Fruit fly (Drosophila melanogaster): Measurements from ENCODE around the gene se.
A peak's percentile ranks its signal among the peaks of the same experiment; 100 is the strongest.

Gene se

DNA sequence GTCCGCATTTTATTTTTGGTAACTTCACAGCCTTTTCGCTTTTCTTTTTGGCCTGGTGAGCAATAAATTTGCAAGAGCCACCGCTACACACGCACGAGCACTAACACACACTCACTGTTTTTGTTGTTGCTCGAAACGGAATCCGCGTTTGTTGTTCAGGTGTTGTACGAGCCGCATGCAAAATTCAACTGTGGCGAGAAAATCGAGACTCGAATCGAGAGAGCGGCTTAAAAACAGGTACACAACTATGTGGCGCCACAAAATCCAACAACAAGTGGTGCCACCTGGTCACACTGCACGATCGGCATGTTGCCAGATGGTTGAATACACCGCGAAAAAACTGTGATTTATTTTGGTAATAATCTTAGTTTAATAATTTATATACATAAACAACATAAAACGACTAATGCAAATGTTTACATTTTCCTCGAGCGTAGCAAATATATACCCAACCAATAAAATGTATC lies 13.3 kb upstream of the se start, which contains the start of gene CG43163 (continued):
- TF ChIP-seq Gug (GFP tag; IDR thresholded peaks at IDR 0.05) (peak; percentile 52), CG16779 (tag; optimal IDR thresholded peaks at IDR 0.05) (no peak), CG6808 (GFP tag; optimal IDR thresholded peaks at IDR 0.05) (no peak), ss (GFP tag; optimal IDR thresholded peaks at IDR 0.05) (peak; percentile 33 to 55), Smox (GFP tag; optimal IDR thresholded peaks at IDR 0.05) (no peak), net (GFP tag; optimal IDR thresholded peaks at IDR 0.05) (no peak), Ets21C (GFP tag; optimal IDR thresholded peaks at IDR 0.05) (no peak)

DNA sequence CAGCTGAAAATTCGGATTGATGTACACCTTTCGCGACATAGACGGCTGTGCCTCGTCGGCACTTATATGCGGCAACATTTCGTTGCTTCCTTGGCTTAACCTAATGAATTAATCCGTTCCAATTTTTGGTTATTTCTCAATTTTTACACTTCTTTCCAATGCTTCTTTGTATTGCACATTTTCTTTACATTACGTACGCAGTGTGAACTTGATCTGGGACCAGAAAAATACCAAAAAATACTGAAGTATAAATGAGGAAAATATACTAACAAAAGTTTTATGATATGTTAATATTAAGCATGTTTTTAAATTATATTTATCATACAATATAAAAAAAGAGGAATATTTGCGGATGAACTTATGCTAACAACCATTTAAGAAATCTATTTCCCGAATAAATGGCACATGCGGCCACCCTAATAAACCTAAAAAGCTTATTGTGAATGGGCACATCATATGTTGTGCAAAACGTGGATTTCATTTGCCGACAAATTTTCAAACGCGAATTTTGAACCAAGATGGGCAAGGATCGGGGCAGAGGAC lies 10.7 kb upstream of the se start, which contains the start of the genes ZC3H3 and Pus7:
Gene ZC3H3 (minus strand): TSS at position 197 of the 543 bp plus-strand sequence.
Gene Pus7 (plus strand): TSS at position 437 of the 543 bp plus-strand sequence.
- TF ChIP-seq dsx (GFP tag; optimal IDR thresholded peaks at IDR 0.05; ENCODE audit: poor library complexity, severe bottlenecking) (peak; percentile 47), Sox14 (GFP tag; optimal IDR thresholded peaks at IDR 0.05) (peak; percentile 52), fkh (GFP tag; optimal IDR thresholded peaks at IDR 0.05) (peak; percentile 39), esn (GFP tag; optimal IDR thresholded peaks at IDR 0.05) (peak; percentile 18), fd85E (GFP tag; optimal IDR thresholded peaks at IDR 0.05) (no peak)

DNA sequence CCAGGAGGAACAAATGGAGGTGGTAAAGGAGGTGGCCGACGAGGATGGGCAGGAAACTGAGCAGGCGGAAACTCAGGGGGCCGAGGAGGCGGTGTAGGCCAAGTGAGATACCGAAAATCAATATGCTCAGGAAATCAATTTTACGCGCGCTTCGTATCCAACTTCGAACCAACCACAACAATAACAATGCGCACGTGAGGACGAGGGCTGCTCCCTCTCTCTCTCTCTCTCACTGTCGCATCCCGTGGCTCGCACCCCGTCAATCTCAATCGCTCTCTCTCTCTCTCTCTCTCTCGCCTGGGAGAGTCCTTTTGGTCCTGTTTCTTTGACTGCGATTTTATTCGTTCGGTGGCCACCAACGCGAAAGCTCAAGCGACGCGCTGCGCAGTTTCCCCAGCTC lies 7.9 kb upstream of the se start, which contains the start of gene CG6765:
Gene CG6765 (plus strand): TSS at position 340 of the 400 bp plus-strand sequence.
- TF ChIP-seq fd85E (GFP tag; optimal IDR thresholded peaks at IDR 0.05) (no peak), CG6808 (GFP tag; optimal IDR thresholded peaks at IDR 0.05) (no peak), CG3032 (tag; optimal IDR thresholded peaks at IDR 0.05) (no peak), lz (GFP tag; optimal IDR thresholded peaks at IDR 0.05) (no peak), pdm3 (GFP tag; optimal IDR thresholded peaks at IDR 0.05) (no peak), svp (GFP tag) (no peak), dac (GFP tag; optimal IDR thresholded peaks at IDR 0.05) (no peak), Eip93F (GFP tag; optimal IDR thresholded peaks at IDR 0.05) (no peak), Hr39 (GFP tag; optimal IDR thresholded peaks at IDR 0.05) (no peak), CG16779 (tag; optimal IDR thresholded peaks at IDR 0.05) (no peak), Smox (GFP tag; optimal IDR thresholded peaks at IDR 0.05) (no peak), spab (GFP tag; optimal IDR thresholded peaks at IDR 0.05) (no peak), cyc (GFP tag; optimal IDR thresholded peaks at IDR 0.05) (no peak), CG32006 (GFP tag; optimal IDR thresholded peaks at IDR 0.05) (no peak), ss (GFP tag; optimal IDR thresholded peaks at IDR 0.05) (no peak), eg (GFP tag; IDR thresholded peaks at IDR 0.05) (no peak), CG31627 (GFP tag; optimal IDR thresholded peaks at IDR 0.05) (no peak), Blimp-1 (GFP tag; optimal IDR thresholded peaks at IDR 0.05) (no peak), CG6854 (GFP tag; optimal IDR thresholded peaks at IDR 0.05) (no peak)

DNA sequence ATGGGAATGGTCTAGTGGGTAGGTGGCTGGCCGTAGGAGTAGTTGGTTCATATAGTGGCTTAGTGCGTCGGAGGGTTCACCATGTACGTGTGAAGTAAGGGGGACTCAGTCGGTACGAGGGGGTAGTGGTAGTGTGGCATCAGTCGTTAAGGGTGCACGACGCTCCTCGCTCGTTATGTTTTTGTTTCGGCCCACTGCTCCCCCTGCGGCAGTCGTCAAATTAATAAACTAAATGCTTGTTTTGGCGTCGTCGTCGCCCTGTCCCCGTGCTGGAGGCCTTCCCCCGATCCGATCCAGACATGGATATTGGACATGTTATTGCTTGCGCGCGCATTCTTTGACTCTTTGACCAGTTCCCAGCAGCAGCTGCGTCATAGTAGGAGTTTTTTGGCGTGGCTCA lies 7.1 kb upstream of the se start:
- TF ChIP-seq ss (GFP tag; optimal IDR thresholded peaks at IDR 0.05): no peak

DNA sequence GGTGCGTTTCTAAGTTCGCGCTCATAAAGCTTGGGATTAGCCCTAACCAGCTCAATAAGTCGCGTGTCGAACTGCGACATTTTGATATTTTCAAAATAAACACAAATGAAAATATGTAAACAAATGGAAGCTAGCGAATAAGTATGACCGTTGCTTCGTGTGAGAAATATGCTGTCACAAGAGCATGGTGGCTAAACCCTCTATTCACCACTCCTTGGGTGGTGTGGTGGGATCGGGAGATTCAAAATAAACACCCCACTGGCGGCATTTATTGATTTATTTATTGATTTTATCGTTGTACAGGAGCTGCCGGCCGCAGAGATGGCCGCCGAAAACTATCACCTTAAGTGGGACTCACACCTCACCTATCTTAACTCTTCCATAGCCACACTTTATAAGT lies 5.6 kb upstream of the se start, which contains the start of gene CG6683:
Gene CG6683 (minus strand): TSS at position 154 of the 400 bp plus-strand sequence.
- TF ChIP-seq Ets96B (tag; optimal IDR thresholded peaks at IDR 0.05): no peak
- peak; percentile 90 for TF ChIP-seq fkh (GFP tag; optimal IDR thresholded peaks at IDR 0.05)

DNA sequence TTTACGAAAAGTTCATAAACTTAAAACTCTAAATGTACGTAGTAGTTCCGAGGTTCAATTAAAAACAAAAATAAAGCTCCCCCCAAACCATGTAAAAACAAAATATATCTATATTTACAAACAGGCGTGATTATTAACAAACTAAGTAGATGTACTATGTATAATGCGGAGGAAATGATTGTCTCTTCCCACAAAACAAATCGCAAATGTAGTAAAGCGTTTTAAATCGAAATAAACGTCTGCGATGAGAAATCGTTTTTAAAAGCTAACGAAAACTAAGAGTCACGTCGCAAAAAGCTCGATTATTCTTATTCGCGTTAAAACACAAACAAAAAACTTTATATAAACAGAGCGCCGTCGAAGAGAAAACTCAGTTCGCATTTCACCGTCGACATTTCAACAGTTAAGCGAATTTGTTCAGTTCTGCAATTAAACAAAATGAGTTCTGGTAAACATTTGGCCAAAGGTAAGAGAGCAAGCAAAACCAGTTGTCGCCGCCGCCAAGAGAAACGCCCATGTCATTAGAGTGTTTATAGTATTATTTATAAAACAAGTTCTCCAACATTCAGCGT lies 1.8 kb upstream of the se start, which contains the start of gene GstO3:
Gene GstO3 (plus strand): TSS at position 370 of the 572 bp plus-strand sequence.
- TF ChIP-seq topi (GFP tag; optimal IDR thresholded peaks at IDR 0.05): no peak
- peak; percentile 7 for TF ChIP-seq Eip93F (GFP tag; optimal IDR thresholded peaks at IDR 0.05)
- peak; percentile 28 for TF ChIP-seq fd85E (GFP tag; optimal IDR thresholded peaks at IDR 0.05)
- TF ChIP-seq CG16779 (tag; optimal IDR thresholded peaks at IDR 0.05): peak; percentile 46
- peak; percentile 56 for TF ChIP-seq dsx (GFP tag; optimal IDR thresholded peaks at IDR 0.05; ENCODE audit: poor library complexity, severe bottlenecking)
- TF ChIP-seq Sox14 (GFP tag; optimal IDR thresholded peaks at IDR 0.05): no peak
- no peak for TF ChIP-seq CG6276 (GFP tag; optimal IDR thresholded peaks at IDR 0.05)
- TF ChIP-seq spab (GFP tag; optimal IDR thresholded peaks at IDR 0.05): no peak
- no peak for TF ChIP-seq Hr38 (GFP tag; optimal IDR thresholded peaks at IDR 0.05)
- TF ChIP-seq svp (GFP tag): no peak
- no peak for TF ChIP-seq Met (GFP tag; optimal IDR thresholded peaks at IDR 0.05)
- no peak for TF ChIP-seq Lpt (GFP tag; optimal IDR thresholded peaks at IDR 0.05)
- TF ChIP-seq CG11762 (GFP tag; optimal IDR thresholded peaks at IDR 0.05; ENCODE audit: insufficient read depth): no peak
- TF ChIP-seq eg (GFP tag; IDR thresholded peaks at IDR 0.05): peak; percentile 39; the same call in 1 of the 3 replicates
- no peak for TF ChIP-seq CG8632 (GFP tag; optimal IDR thresholded peaks at IDR 0.05)
- no peak for TF ChIP-seq CG6792 (GFP tag; optimal IDR thresholded peaks at IDR 0.05)
- TF ChIP-seq fd59A (GFP tag; optimal IDR thresholded peaks at IDR 0.05): no peak
- TF ChIP-seq CG8319 (GFP tag; optimal IDR thresholded peaks at IDR 0.05): no peak
- TF ChIP-seq CG11294 (GFP tag; IDR thresholded peaks at IDR 0.05): no peak
- no peak for TF ChIP-seq CG9139 (GFP tag; optimal IDR thresholded peaks at IDR 0.05)

Measured in whole organism, prepupa.